Worm (Caenorhabditis elegans) whole organism, L3 larva: Measurements from ENCODE around the gene C03F11.2.

Experiments
- R02D3.7 ChIP-seq: fragments of 150-350 bp; optimal IDR thresholded peaks from 2 replicates; lab custom pipeline; 2014; ENCODE audit warnings: missing biosample characterization, missing genetic modification characterization
- ZK546.5 ChIP-seq: sonication (generic microtip); optimal IDR thresholded peaks from 2 replicates; lab custom pipeline; 2017; ENCODE audit warnings: missing biosample characterization, missing genetic modification characterization
- ama-1 ChIP-seq: fragments of 150-350 bp; optimal IDR thresholded peaks from 2 replicates; lab custom pipeline; 2018
- ceh-16 ChIP-seq: sonication (generic microtip); optimal IDR thresholded peaks from 2 replicates; lab custom pipeline; 2017; ENCODE audit warnings: missing biosample characterization, missing genetic modification characterization
- ceh-28 ChIP-seq: fragments of 150-350 bp; optimal IDR thresholded peaks from 2 replicates; lab custom pipeline; 2014; ENCODE audit warnings: missing biosample characterization, missing genetic modification reagents, missing genetic modification characterization
- daf-12 ChIP-seq: fragments of 150-350 bp; optimal IDR thresholded peaks from 2 replicates; lab custom pipeline; 2014; ENCODE audit warnings: missing biosample characterization, missing genetic modification reagents, missing genetic modification characterization
- egl-27 ChIP-seq: sonication (generic microtip); optimal IDR thresholded peaks from 4 replicates; lab custom pipeline; 2017; ENCODE audit warnings: missing biosample characterization, missing genetic modification reagents, missing genetic modification characterization
- elt-1 ChIP-seq: fragments of 150-350 bp; optimal IDR thresholded peaks from 2 replicates; lab custom pipeline; 2014; ENCODE audit warnings: missing biosample characterization, missing genetic modification characterization
- elt-2 ChIP-seq: sonication (generic microtip); optimal IDR thresholded peaks from 2 replicates; lab custom pipeline; 2016; ENCODE audit warnings: missing genetic modification reagents, mild to moderate bottlenecking, missing genetic modification characterization, missing compliant biosample characterization
- elt-3 ChIP-seq, 3 experiments: fragments of 150-350 bp in 1 of 3; sonication (generic microtip) in 2 of 3; optimal IDR thresholded peaks; 2 replicates in 2 of 3; 4 replicates in 1 of 3; lab custom pipeline; 2014 to 2017; ENCODE audit warnings: missing biosample characterization in 3 of 3, missing genetic modification characterization in 3 of 3
- eor-1 ChIP-seq, 2 experiments: fragments of 150-350 bp; optimal IDR thresholded peaks; 2 replicates each; lab custom pipeline; 2014 to 2018; ENCODE audit warnings: missing biosample characterization in 2 of 2, missing genetic modification characterization in 2 of 2
- fkh-10 ChIP-seq: sonication (generic microtip); optimal IDR thresholded peaks from 2 replicates; lab custom pipeline; 2017; ENCODE audit warnings: missing biosample characterization, missing genetic modification reagents, missing genetic modification characterization
- fkh-2 ChIP-seq: fragments of 150-350 bp; optimal IDR thresholded peaks from 2 replicates; lab custom pipeline; 2014; ENCODE audit warnings: missing biosample characterization, missing genetic modification reagents, missing genetic modification characterization
- hmg-11 ChIP-seq: sonication (generic microtip); optimal IDR thresholded peaks from 2 replicates; lab custom pipeline; 2016; ENCODE audit warnings: missing genetic modification characterization, missing compliant biosample characterization
- jun-1 ChIP-seq: fragments of 150-350 bp; optimal IDR thresholded peaks from 2 replicates; lab custom pipeline; 2014; ENCODE audit warnings: missing biosample characterization, missing genetic modification reagents, missing genetic modification characterization
- lin-15B ChIP-seq: fragments of 150-350 bp; optimal IDR thresholded peaks from 2 replicates; lab custom pipeline; 2014; ENCODE audit warnings: missing biosample characterization, missing genetic modification characterization
- lin-39 ChIP-seq: fragments of 150-350 bp; optimal IDR thresholded peaks from 2 replicates; lab custom pipeline; 2018; ENCODE audit warnings: missing biosample characterization, missing genetic modification reagents, missing genetic modification characterization
- lsy-12 ChIP-seq: sonication (generic microtip); optimal IDR thresholded peaks from 2 replicates; lab custom pipeline; 2016; ENCODE audit warnings: mild to moderate bottlenecking, missing genetic modification characterization, missing compliant biosample characterization
- mdl-1 ChIP-seq: fragments of 150-350 bp; optimal IDR thresholded peaks from 2 replicates; lab custom pipeline; 2014; ENCODE audit warnings: missing biosample characterization, missing genetic modification characterization
- mml-1 ChIP-seq: fragments of 150-350 bp; sonication (generic microtip); optimal IDR thresholded peaks from 3 replicates; lab custom pipeline; 2014; ENCODE audit warnings: missing biosample characterization, missing genetic modification characterization
- nfya-1 ChIP-seq: sonication (generic microtip); optimal IDR thresholded peaks from 2 replicates; lab custom pipeline; 2017; ENCODE audit warnings: missing genetic modification characterization, mild to moderate bottlenecking, missing compliant biosample characterization, antibody characterized with exemption, moderate library complexity; ENCODE audit not compliant: insufficient read depth
- nhr-11 ChIP-seq: fragments of 150-350 bp; optimal IDR thresholded peaks from 2 replicates; lab custom pipeline; 2014; ENCODE audit warnings: missing biosample characterization, missing genetic modification characterization
- nhr-12 ChIP-seq: fragments of 150-350 bp; optimal IDR thresholded peaks from 2 replicates; lab custom pipeline; 2014; ENCODE audit warnings: missing biosample characterization, missing genetic modification characterization
- nhr-23 ChIP-seq: fragments of 150-350 bp; optimal IDR thresholded peaks from 2 replicates; lab custom pipeline; 2014; ENCODE audit warnings: missing biosample characterization, missing genetic modification reagents, missing genetic modification characterization
- nhr-237 ChIP-seq: fragments of 150-350 bp; optimal IDR thresholded peaks from 2 replicates; lab custom pipeline; 2014; ENCODE audit warnings: missing biosample characterization, missing genetic modification characterization
- nhr-28 ChIP-seq: fragments of 150-350 bp; optimal IDR thresholded peaks from 2 replicates; lab custom pipeline; 2014; ENCODE audit warnings: missing biosample characterization, missing genetic modification characterization
- nhr-43 ChIP-seq: sonication (generic microtip); optimal IDR thresholded peaks from 2 replicates; lab custom pipeline; 2016; ENCODE audit warnings: mild to moderate bottlenecking, missing genetic modification characterization, missing compliant biosample characterization; ENCODE audit not compliant: poor library complexity, severe bottlenecking
- nhr-77 ChIP-seq: fragments of 150-350 bp; optimal IDR thresholded peaks from 2 replicates; lab custom pipeline; 2014; ENCODE audit warnings: missing biosample characterization, missing genetic modification characterization
- pha-4 ChIP-seq: fragments of 150-350 bp; optimal IDR thresholded peaks from 2 replicates; lab custom pipeline; 2014; ENCODE audit warnings: missing biosample characterization, missing genetic modification reagents, missing genetic modification characterization
- pqm-1 ChIP-seq: fragments of 150-350 bp; optimal IDR thresholded peaks from 2 replicates; lab custom pipeline; 2017; ENCODE audit warnings: missing biosample characterization, missing genetic modification characterization, inconsistent platforms
- skn-1 ChIP-seq: fragments of 150-350 bp; optimal IDR thresholded peaks from 2 replicates; lab custom pipeline; 2014; ENCODE audit warnings: missing biosample characterization, missing genetic modification characterization
- snpc-4 ChIP-seq: fragments of 150-350 bp; optimal IDR thresholded peaks from 2 replicates; lab custom pipeline; 2014; ENCODE audit warnings: missing biosample characterization, missing genetic modification characterization
- tbx-2 ChIP-seq: sonication (generic microtip); optimal IDR thresholded peaks from 2 replicates; lab custom pipeline; 2016; ENCODE audit warnings: mild to moderate bottlenecking, missing genetic modification characterization, missing compliant biosample characterization
- unc-39 ChIP-seq: sonication (generic microtip); optimal IDR thresholded peaks from 4 replicates; lab custom pipeline; 2017; ENCODE audit warnings: missing biosample characterization, missing genetic modification characterization
- unc-62 ChIP-seq: fragments of 150-350 bp; sonication (generic microtip); optimal IDR thresholded peaks from 4 replicates; lab custom pipeline; 2014; ENCODE audit warnings: missing biosample characterization, missing genetic modification reagents, missing genetic modification characterization
- zag-1 ChIP-seq: fragments of 150-350 bp; optimal IDR thresholded peaks from 2 replicates; lab custom pipeline; 2014; ENCODE audit warnings: missing biosample characterization, missing genetic modification characterization
- ztf-11 ChIP-seq: fragments of 150-350 bp; optimal IDR thresholded peaks from 2 replicates; lab custom pipeline; 2014; ENCODE audit warnings: missing biosample characterization, missing genetic modification characterization
- ztf-4 ChIP-seq: fragments of 150-350 bp; optimal IDR thresholded peaks from 2 replicates; lab custom pipeline; 2014; ENCODE audit warnings: missing biosample characterization, missing genetic modification characterization

Gene C03F11.2

ce11 chrX:5429335-5429734 is 32.1 kb upstream of the C03F11.2 start (continued):
- TF ChIP-seq daf-12 (tag; lab: Kevin White, UChicago) (peak; percentile 80), ztf-11 (peak; percentile 60), ceh-16 (tag; lab: Kevin White, UChicago) (peak; percentile 83), nfya-1 (tag; lab: Kevin White, UChicago) (peak; percentile 88)

ce11 chrX:5414250-5414649 is 17.1 kb upstream of the C03F11.2 start, which contains the start of gene C41A3.2:
Gene C41A3.2, minus strand, starts transcription at chrX:5414350.
- TF ChIP-seq jun-1 (tag; lab: Kevin White, UChicago) (no peak), nhr-237 (tag; lab: Kevin White, UChicago) (no peak), ztf-11 (no peak), tbx-2 (tag; lab: Kevin White, UChicago) (no peak), elt-2 (tag; lab: Kevin White, UChicago) (no peak), ceh-16 (tag; lab: Kevin White, UChicago) (no peak), pha-4 (no peak), ceh-28 (no peak), unc-39 (no peak), egl-27 (no peak), unc-62 (GFP tag; lab: Kevin White, UChicago) (no peak), snpc-4 (no peak), nhr-12 (no peak), mdl-1 (no peak), nhr-11 (no peak), eor-1 (tag; optimal IDR thresholded peaks at IDR 0.05; lab: Kevin White, UChicago) (no peak), mml-1 (no peak), fkh-10 (no peak), fkh-2 (tag; lab: Kevin White, UChicago) (no peak)

ce11 chrX:5413510-5413909 is 16.3 kb upstream of the C03F11.2 start, which contains the start of gene pks-1:
Gene pks-1, plus strand, starts transcription at chrX:5413810.
- TF ChIP-seq nhr-237 (tag; lab: Kevin White, UChicago) = no peak
- TF ChIP-seq elt-3 (tag; optimal IDR thresholded peaks at IDR 0.05; lab: Kevin White, UChicago) = no peak
- TF ChIP-seq R02D3.7 (tag; lab: Kevin White, UChicago) = no peak
- TF ChIP-seq ama-1 (lab: Kevin White, UChicago) = no peak
- no peak for TF ChIP-seq ztf-4 (tag; lab: Kevin White, UChicago)
- no peak for TF ChIP-seq nhr-43 (tag; lab: Kevin White, UChicago)
- TF ChIP-seq pha-4 = no peak
- no peak for TF ChIP-seq mml-1
- no peak for TF ChIP-seq daf-12 (tag; lab: Kevin White, UChicago)
- TF ChIP-seq tbx-2 (tag; lab: Kevin White, UChicago) = no peak
- TF ChIP-seq hmg-11 = no peak
- no peak for TF ChIP-seq lin-39 (tag; lab: Kevin White, UChicago)
- no peak for TF ChIP-seq nhr-28 (tag; lab: Kevin White, UChicago)
- TF ChIP-seq lin-15B (tag; lab: Kevin White, UChicago) = no peak
- no peak for TF ChIP-seq eor-1 (tag; optimal IDR thresholded peaks at IDR 0.05; lab: Kevin White, UChicago)
- TF ChIP-seq egl-27 = no peak
- no peak for TF ChIP-seq lsy-12 (tag; lab: Kevin White, UChicago)
- no peak for TF ChIP-seq ceh-28
- TF ChIP-seq, all 47 proteins: peak for 0

- TF ChIP-seq zag-1 (tag; lab: Kevin White, UChicago) (no peak), hmg-11 (peak; percentile 36), pha-4 (peak; percentile 28), nhr-43 (tag; lab: Kevin White, UChicago) (peak; percentile 3), elt-2 (tag; lab: Kevin White, UChicago) (peak; percentile 23), lsy-12 (tag; lab: Kevin White, UChicago) (peak; percentile 13), nhr-11 (no peak), elt-1 (no peak)
Observed at ce11 chrX:5407271-5407670, 10.1 kb upstream of the C03F11.2 start.

- TF ChIP-seq nhr-43 (tag; lab: Kevin White, UChicago) (no peak), lin-39 (tag; lab: Kevin White, UChicago) (no peak), eor-1 (tag; optimal IDR thresholded peaks at IDR 0.05; lab: Kevin White, UChicago) (no peak), nhr-77 (tag; lab: Kevin White, UChicago) (no peak), nhr-237 (tag; lab: Kevin White, UChicago) (no peak), ama-1 (lab: Kevin White, UChicago) (no peak), elt-3 (tag; optimal IDR thresholded peaks at IDR 0.05; lab: Kevin White, UChicago) (no peak), fkh-2 (tag; lab: Kevin White, UChicago) (no peak), nhr-23 (tag; lab: Kevin White, UChicago) (no peak), lin-15B (tag; lab: Kevin White, UChicago) (no peak), ZK546.5 (tag; lab: Kevin White, UChicago) (no peak), skn-1 (no peak), snpc-4 (no peak), pqm-1 (tag; lab: Kevin White, UChicago) (no peak)
- TF ChIP-seq, all 47 proteins: peak for 0
Observed at ce11 chrX:5406345-5406744, 9.1 kb upstream of the C03F11.2 start, which contains the start of gene C03F11.4. Gene C03F11.4, minus strand, starts transcription at chrX:5406445.
